3 fruit fly cellular contexts compared by ENCODE assay signal in the genomic region with DNA sequence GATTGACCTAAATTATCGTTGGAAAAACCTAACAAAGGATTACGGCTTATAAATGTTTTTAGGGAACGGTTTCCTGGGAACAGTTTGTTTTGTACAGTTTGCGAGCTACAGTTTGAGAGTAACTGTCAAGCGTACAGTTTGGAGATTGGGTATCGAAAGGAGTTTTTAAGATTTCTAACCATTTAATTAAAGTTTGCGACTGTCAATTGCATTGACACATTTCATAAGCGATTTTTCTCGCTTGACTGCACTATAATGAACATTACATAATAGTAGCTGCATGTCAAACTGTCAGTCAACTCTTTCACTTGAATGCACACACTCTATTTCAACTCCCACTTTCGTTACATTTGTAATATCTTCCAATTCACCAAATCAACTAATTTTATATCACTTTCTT.
TF ChIP-seq lines count a peak whose summit lies in the region.

No protein-coding gene starts in this region.

- peak; percentile 11 to 28 for TF ChIP-seq CTCF in S2 (optimal IDR thresholded peaks at IDR 0.05; lab: Kevin White, UChicago)
- no peak for TF ChIP-seq CTCF in whole organism, embryonic (GFP tag; optimal IDR thresholded peaks at IDR 0.05; lab: Kevin White, UChicago)

TF ChIP-seq in whole organism, embryonic, 481 proteins besides CTCF, POLR2A, EP300 and RAD21 (continues in another document):
- no peak for TF ChIP-seq CG17186 (GFP tag; optimal IDR thresholded peaks at IDR 0.05; lab: Kevin White, UChicago)
- TF ChIP-seq CG5953 (GFP tag; IDR thresholded peaks at IDR 0.05; lab: Robert Waterston, UW) = no peak
- no peak for TF ChIP-seq CG14965 (GFP tag; optimal IDR thresholded peaks at IDR 0.05; lab: Kevin White, UChicago; ENCODE audit: borderline replicate concordance)
- no peak for TF ChIP-seq CG7928 (GFP tag; optimal IDR thresholded peaks at IDR 0.05; lab: Kevin White, UChicago)
- peak in 1 of 2 experiments; percentile 78 for TF ChIP-seq Pdp1 (GFP tag; optimal IDR thresholded peaks at IDR 0.05; lab: Kevin White, UChicago)
- no peak for TF ChIP-seq lbe (GFP tag; optimal IDR thresholded peaks at IDR 0.05; lab: Kevin White, UChicago)
- no peak for TF ChIP-seq H15 (GFP tag; IDR thresholded peaks at IDR 0.05; lab: Robert Waterston, UW)
- TF ChIP-seq CG10565 (GFP tag; optimal IDR thresholded peaks at IDR 0.05; lab: Kevin White, UChicago) = no peak
- TF ChIP-seq CG17328 (GFP tag; IDR thresholded peaks at IDR 0.05; lab: Robert Waterston, UW) = no peak
- peak; percentile 99 for TF ChIP-seq CG6654 (GFP tag; optimal IDR thresholded peaks at IDR 0.05; lab: Kevin White, UChicago)
- TF ChIP-seq exex (tag; optimal IDR thresholded peaks at IDR 0.05; lab: Kevin White, UChicago) = no peak
- TF ChIP-seq CG11695 (GFP tag; IDR thresholded peaks at IDR 0.05; lab: Robert Waterston, UW) = no peak
- TF ChIP-seq trem (tag; optimal IDR thresholded peaks at IDR 0.05; lab: Kevin White, UChicago) = no peak
- TF ChIP-seq Mrtf (GFP tag; IDR thresholded peaks at IDR 0.05; lab: Robert Waterston, UW) = no peak
- TF ChIP-seq danr (GFP tag; IDR thresholded peaks at IDR 0.05; lab: Robert Waterston, UW) = no peak
- TF ChIP-seq jigr1 (GFP tag; IDR thresholded peaks at IDR 0.05; lab: Robert Waterston, UW) = no peak
- TF ChIP-seq sqz (GFP tag; optimal IDR thresholded peaks at IDR 0.05; lab: Kevin White, UChicago) = no peak
- TF ChIP-seq otp (GFP tag; IDR thresholded peaks at IDR 0.05; lab: Robert Waterston, UW) = no peak
- no peak for TF ChIP-seq odd (GFP tag; optimal IDR thresholded peaks at IDR 0.05; lab: Kevin White, UChicago)
- no peak for TF ChIP-seq CG15073 (GFP tag; optimal IDR thresholded peaks at IDR 0.05; lab: Kevin White, UChicago)
- no peak for TF ChIP-seq CG13123 (GFP tag; optimal IDR thresholded peaks at IDR 0.05; lab: Kevin White, UChicago)
- TF ChIP-seq abd-A (tag; optimal IDR thresholded peaks at IDR 0.05; lab: Kevin White, UChicago) = no peak
- no peak for TF ChIP-seq CG5180 (GFP tag; optimal IDR thresholded peaks at IDR 0.05; lab: Kevin White, UChicago)
- peak; percentile 2 for TF ChIP-seq dm (GFP tag; optimal IDR thresholded peaks at IDR 0.05; lab: Kevin White, UChicago)
- no peak for TF ChIP-seq en (GFP tag; optimal IDR thresholded peaks at IDR 0.05; lab: Kevin White, UChicago)
- TF ChIP-seq caup (GFP tag; optimal IDR thresholded peaks at IDR 0.05; lab: Kevin White, UChicago; ENCODE audit: severe bottlenecking) = no peak
- peak; percentile 27 for TF ChIP-seq stwl (tag; optimal IDR thresholded peaks at IDR 0.05; lab: Kevin White, UChicago)
- no peak for TF ChIP-seq CG12299 (tag; optimal IDR thresholded peaks at IDR 0.05; lab: Kevin White, UChicago)
- no peak for TF ChIP-seq Chrac-16 (GFP tag; optimal IDR thresholded peaks at IDR 0.05; lab: Kevin White, UChicago)
- TF ChIP-seq chinmo (GFP tag; IDR thresholded peaks at IDR 0.05; lab: Robert Waterston, UW; ENCODE audit: partially characterized antibody) = no peak
- TF ChIP-seq Ets65A (GFP tag; lab: Kevin White, UChicago) = no peak
- no peak for TF ChIP-seq Ssrp (tag; optimal IDR thresholded peaks at IDR 0.05; lab: Kevin White, UChicago)
- no peak for TF ChIP-seq fd3F (GFP tag; optimal IDR thresholded peaks at IDR 0.05; lab: Kevin White, UChicago)
- TF ChIP-seq Bgb (GFP tag; IDR thresholded peaks at IDR 0.05; lab: Robert Waterston, UW; ENCODE audit: partially characterized antibody) = no peak
- no peak for TF ChIP-seq CG8478 (optimal IDR thresholded peaks at IDR 0.05; lab: Kevin White, UChicago)
- no peak for TF ChIP-seq Lhr (GFP tag; optimal IDR thresholded peaks at IDR 0.05; lab: Kevin White, UChicago)
- TF ChIP-seq kni (GFP tag; optimal IDR thresholded peaks at IDR 0.05; lab: Kevin White, UChicago) = no peak
- TF ChIP-seq knrl (GFP tag; IDR thresholded peaks at IDR 0.05; lab: Robert Waterston, UW; ENCODE audit: partially characterized antibody) = 0 out of 3 replicates have a peak, but pooled peaks have one; percentile 22
- no peak for TF ChIP-seq CoRest (tag; optimal IDR thresholded peaks at IDR 0.05; lab: Kevin White, UChicago)
- no peak for TF ChIP-seq gsb (GFP tag; IDR thresholded peaks at IDR 0.05; lab: Robert Waterston, UW)
- TF ChIP-seq cad (GFP tag; optimal IDR thresholded peaks at IDR 0.05; lab: Kevin White, UChicago) = peak; percentile 93
- TF ChIP-seq mirr (GFP tag; optimal IDR thresholded peaks at IDR 0.05; lab: Kevin White, UChicago) = no peak
- TF ChIP-seq lov (optimal IDR thresholded peaks at IDR 0.05; lab: Kevin White, UChicago) = peak; percentile 84
- no peak for TF ChIP-seq lov (GFP tag; IDR thresholded peaks at IDR 0.05; lab: Robert Waterston, UW)

TF ChIP-seq in whole organism, wandering third instar larva, 38 proteins besides CTCF, POLR2A, EP300 and RAD21:
- peak; percentile 66 for TF ChIP-seq Myc (optimal IDR thresholded peaks at IDR 0.05; lab: Kevin White, UChicago)
- TF ChIP-seq N (GFP tag; optimal IDR thresholded peaks at IDR 0.05; lab: Kevin White, UChicago) = no peak
